Worm (Caenorhabditis elegans): ENCODE data around the gene T18D3.5.

The T18D3.5 gene

DNA sequence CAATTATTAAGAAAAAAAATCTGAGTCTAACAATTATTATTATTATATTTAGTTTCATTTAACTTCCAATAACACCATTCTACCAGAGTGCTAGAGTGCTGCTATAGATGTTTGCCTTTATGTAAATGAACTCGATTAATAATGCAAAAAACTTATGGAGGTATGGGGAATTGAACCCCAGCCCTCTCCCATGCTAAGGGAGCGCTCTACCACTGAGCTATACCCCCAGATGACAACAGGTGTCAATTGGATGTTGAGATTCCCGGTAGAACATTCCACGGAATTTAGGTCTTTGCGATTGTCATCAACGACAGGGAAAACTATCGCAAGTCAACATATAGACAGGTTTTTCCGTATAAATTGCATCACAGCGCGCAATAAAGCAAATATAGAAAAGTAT, 5.6 kb upstream of the T18D3.5 start:
- TF ChIP-seq pax-3 (tag; optimal IDR thresholded peaks at IDR 0.05) (no peak), aha-1 (tag; optimal IDR thresholded peaks at IDR 0.05) (no peak), snu-23 (GFP tag; optimal IDR thresholded peaks at IDR 0.05) (peak; percentile 67), mep-1 (tag; optimal IDR thresholded peaks at IDR 0.05) (peak; percentile 51), nhr-77 (tag; optimal IDR thresholded peaks at IDR 0.05) (no peak), tlp-1 (tag; optimal IDR thresholded peaks at IDR 0.05) (no peak), ceh-90 (tag; optimal IDR thresholded peaks at IDR 0.05) (no peak), hpl-2 (GFP tag; optimal IDR thresholded peaks at IDR 0.05) (no peak), nhr-85 (tag) (peak; percentile 75), alr-1 (tag; optimal IDR thresholded peaks at IDR 0.05; ENCODE audit: borderline replicate concordance) (no peak), snpc-4 (tag; optimal IDR thresholded peaks at IDR 0.05) (no peak), sup-37 (GFP tag; optimal IDR thresholded peaks at IDR 0.05) (peak; percentile 20), elt-2 (tag; optimal IDR thresholded peaks at IDR 0.05) (no peak), lsy-2 (tag; optimal IDR thresholded peaks at IDR 0.05) (peak in 1 of 2 experiments; percentile 38), nhr-20 (tag; optimal IDR thresholded peaks at IDR 0.05) (peak; percentile 68), unc-130 (tag; optimal IDR thresholded peaks at IDR 0.05) (no peak), nhr-19 (GFP tag; conservative IDR thresholded peaks at IDR 0.05) (peak; percentile 57), zip-4 (GFP tag; optimal IDR thresholded peaks at IDR 0.05) (no peak), dpl-1 (GFP tag; optimal IDR thresholded peaks at IDR 0.05) (no peak), dsc-1 (tag; optimal IDR thresholded peaks at IDR 0.05) (no peak), nhr-90 (tag; optimal IDR thresholded peaks at IDR 0.05; ENCODE audit: poor library complexity) (peak; percentile 74), Y116A8C.19 (tag; optimal IDR thresholded peaks at IDR 0.05; ENCODE audit: borderline replicate concordance) (no peak), sox-4 (tag; optimal IDR thresholded peaks at IDR 0.05) (no peak), lir-3 (tag; optimal IDR thresholded peaks at IDR 0.05; ENCODE audit: poor library complexity) (peak; percentile 27), unc-30 (tag; optimal IDR thresholded peaks at IDR 0.05) (no peak), lin-13 (GFP tag; optimal IDR thresholded peaks at IDR 0.05) (no peak), skn-1 (tag; optimal IDR thresholded peaks at IDR 0.05) (peak; percentile 48), lin-35 (GFP tag; optimal IDR thresholded peaks at IDR 0.05) (peak in 1 of 2 experiments; percentile 65), nhr-12 (tag; optimal IDR thresholded peaks at IDR 0.05) (no peak), mef-2 (tag; optimal IDR thresholded peaks at IDR 0.05) (no peak), grh-1 (GFP tag; IDR thresholded peaks at IDR 0.05) (no peak), ama-1 (optimal IDR thresholded peaks at IDR 0.05) (no peak), mab-9 (GFP tag; IDR thresholded peaks at IDR 0.05) (no peak), nhr-47 (tag; optimal IDR thresholded peaks at IDR 0.05) (peak; percentile 58), nhr-71 (tag; optimal IDR thresholded peaks at IDR 0.05) (peak; percentile 63), nhr-28 (tag; optimal IDR thresholded peaks at IDR 0.05) (no peak), blmp-1 (tag; optimal IDR thresholded peaks at IDR 0.05) (peak; percentile 62), ztf-4 (tag; optimal IDR thresholded peaks at IDR 0.05) (no peak), ztf-11 (tag; optimal IDR thresholded peaks at IDR 0.05) (no peak), efl-1 (optimal IDR thresholded peaks at IDR 0.05) (peak in 1 of 2 experiments; percentile 13), efl-1 (GFP tag; optimal IDR thresholded peaks at IDR 0.05 in 1 of 2) (peak in 1 of 2 experiments; percentile 50), rnt-1 (tag; optimal IDR thresholded peaks at IDR 0.05) (peak; percentile 53), tbx-2 (tag; optimal IDR thresholded peaks at IDR 0.05) (peak; percentile 7), ceh-88 (GFP tag; IDR thresholded peaks at IDR 0.05) (no peak), fkh-4 (tag; optimal IDR thresholded peaks at IDR 0.05; ENCODE audit: borderline replicate concordance) (no peak), egl-27 (tag; optimal IDR thresholded peaks at IDR 0.05) (no peak), pqm-1 (tag; optimal IDR thresholded peaks at IDR 0.05) (no peak), hlh-17 (GFP tag; optimal IDR thresholded peaks at IDR 0.05; ENCODE audit: borderline replicate concordance) (no peak), unc-62 (GFP tag; optimal IDR thresholded peaks at IDR 0.05) (no peak), xbp-1 (tag; optimal IDR thresholded peaks at IDR 0.05) (peak; percentile 10), lin-15B (tag; optimal IDR thresholded peaks at IDR 0.05) (no peak), C16A3.4 (tag; optimal IDR thresholded peaks at IDR 0.05) (peak; percentile 56), mdl-1 (tag; optimal IDR thresholded peaks at IDR 0.05) (peak in 1 of 2 experiments; percentile 35), elt-3 (tag; optimal IDR thresholded peaks at IDR 0.05) (peak in 2 of 6 experiments; percentile 10 to 53)
